Worm (Caenorhabditis elegans): ENCODE data around the gene srx-82.

ce11 chrV:11545227-11545626 lies 44.3 kb upstream of the srx-82 start, which contains the start of gene F38B7.10:
- no peak for TF ChIP-seq him-1 (tag; optimal IDR thresholded peaks at IDR 0.05)
- no peak for TF ChIP-seq W03F9.2 (tag; optimal IDR thresholded peaks at IDR 0.05)
